Worm (Caenorhabditis elegans) whole organism, L4/young adult: Measurements from ENCODE around the gene srx-4.

Experiments used
- W03F9.2 ChIP-seq: fragments of 150-350 bp; optimal IDR thresholded peaks from 2 replicates; lab custom pipeline; 2014; ENCODE audit warnings: missing biosample characterization, missing genetic modification characterization
- dao-5 ChIP-seq: sonication (generic microtip); optimal IDR thresholded peaks from 2 replicates; lab custom pipeline; 2016; ENCODE audit warnings: missing genotype, missing genetic modification characterization, moderate library complexity, missing compliant biosample characterization
- him-1 ChIP-seq: sonication (generic microtip); optimal IDR thresholded peaks from 2 replicates; lab custom pipeline; 2016; ENCODE audit warnings: missing genotype, missing genetic modification reagents, missing genetic modification characterization, missing compliant biosample characterization

srx-4 gene

ce11 chrV:689538-689937, 3.0 kb downstream of the srx-4 start:
- TF ChIP-seq dao-5 (no peak), him-1 (no peak), W03F9.2 (no peak)

DNA sequence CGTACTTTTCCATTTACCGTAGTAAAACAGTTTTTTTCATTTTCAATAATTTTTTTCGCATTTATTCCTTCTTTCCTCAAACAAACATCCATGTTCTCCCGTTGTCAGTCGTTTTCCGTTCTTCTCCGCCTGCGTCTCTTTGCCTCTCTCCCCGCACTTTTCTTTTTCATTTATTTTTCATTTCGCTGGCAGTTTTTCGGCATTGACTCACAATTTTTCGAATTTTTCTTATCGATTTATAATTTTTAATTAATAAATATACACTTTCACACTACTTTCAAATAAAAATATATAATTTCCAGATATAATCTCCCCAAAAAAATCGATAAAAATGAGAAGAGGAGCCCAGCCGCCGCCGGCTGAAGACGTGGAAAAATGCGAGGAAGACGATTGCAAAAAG, 5.2 kb downstream of the srx-4 start, which contains the start of gene H25P19.1:
Gene H25P19.1, plus strand, starts transcription at position 301 of the 400 bp plus-strand sequence.
- TF ChIP-seq him-1 (no peak), dao-5 (no peak), W03F9.2 (no peak)

DNA sequence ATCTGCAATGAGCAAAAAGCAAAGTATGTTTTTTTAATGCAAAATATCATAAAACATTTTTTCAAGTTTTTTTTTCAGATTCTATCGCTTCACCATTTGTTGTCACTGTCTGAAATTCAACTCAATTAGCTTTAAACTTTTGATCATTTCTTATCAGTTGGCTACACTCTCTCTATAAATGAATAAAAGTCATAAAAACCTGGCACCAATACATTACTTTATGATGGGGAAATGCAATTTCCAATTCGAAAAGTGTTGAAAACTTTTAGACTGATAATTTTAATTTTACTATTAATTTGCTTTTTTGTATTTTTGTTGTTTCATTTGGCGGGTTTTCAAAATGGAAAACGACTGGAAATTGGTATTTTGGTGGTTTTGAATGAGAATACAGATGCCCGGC, 8.7 kb downstream of the srx-4 start, which contains the start of gene F31F4.1:
Gene F31F4.1, plus strand, starts transcription at position 203 of the 400 bp plus-strand sequence.
- TF ChIP-seq W03F9.2: no peak
- TF ChIP-seq him-1: no peak
- no peak for TF ChIP-seq dao-5

- TF ChIP-seq dao-5 (no peak), him-1 (no peak), W03F9.2 (no peak)
Measured at ce11 chrV:682031-682430, 10.5 kb downstream of the srx-4 start, which contains the start of gene srx-23. TSS of gene srx-23 (plus strand) at chrV:682331.

DNA sequence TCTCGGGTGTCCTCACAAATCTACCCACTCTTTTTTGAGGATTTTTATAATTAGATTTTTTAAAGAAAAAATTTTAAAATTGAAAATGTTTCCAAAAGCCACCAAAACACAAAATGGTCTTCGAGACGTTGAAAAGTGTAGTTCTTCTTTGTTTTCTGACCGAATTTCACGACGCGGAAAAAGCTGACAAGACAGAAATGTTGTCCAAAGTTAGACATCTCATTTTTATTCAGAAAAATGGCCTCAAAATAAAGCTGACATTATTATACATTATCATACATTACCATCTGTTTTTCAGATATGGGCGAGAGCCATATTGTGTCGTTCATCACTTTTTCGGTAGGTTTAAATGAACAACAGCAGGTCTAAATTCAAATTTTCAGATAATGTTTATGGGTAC, 12.9 kb downstream of the srx-4 start, which contains the start of gene srx-22:
Gene srx-22, plus strand, starts transcription at position 301 of the 400 bp plus-strand sequence.
- TF ChIP-seq him-1 (no peak), W03F9.2 (no peak), dao-5 (no peak)

ce11 chrV:676550-677084, 16.0 kb downstream of the srx-4 start, which contains the start of the genes fbxa-72 and srx-21:
TSS of gene fbxa-72 (minus strand) at chrV:676753.
TSS of gene srx-21 (plus strand) at chrV:677034.
- TF ChIP-seq W03F9.2 (peak; percentile 4), dao-5 (no peak)

DNA sequence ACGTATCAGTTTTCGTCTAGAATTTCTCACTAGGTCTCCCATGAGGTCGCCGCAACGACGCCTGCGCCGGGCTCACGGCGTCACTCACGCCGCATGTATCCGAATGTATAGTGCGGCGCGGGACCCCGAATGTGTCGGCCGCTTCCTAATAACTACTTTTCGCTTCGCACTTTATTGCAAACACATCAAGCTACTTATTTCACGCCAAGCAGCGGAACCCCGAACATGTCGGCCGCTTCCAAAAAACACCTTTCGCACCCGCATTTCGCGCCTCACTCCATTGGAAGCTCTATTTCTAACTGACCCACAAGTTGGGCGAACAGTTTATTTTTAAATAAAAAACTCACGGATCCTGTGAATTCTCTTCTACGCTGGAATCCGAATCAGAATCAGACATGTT, 16.5 kb downstream of the srx-4 start:
- TF ChIP-seq him-1 (no peak), W03F9.2 (no peak), dao-5 (no peak)

DNA sequence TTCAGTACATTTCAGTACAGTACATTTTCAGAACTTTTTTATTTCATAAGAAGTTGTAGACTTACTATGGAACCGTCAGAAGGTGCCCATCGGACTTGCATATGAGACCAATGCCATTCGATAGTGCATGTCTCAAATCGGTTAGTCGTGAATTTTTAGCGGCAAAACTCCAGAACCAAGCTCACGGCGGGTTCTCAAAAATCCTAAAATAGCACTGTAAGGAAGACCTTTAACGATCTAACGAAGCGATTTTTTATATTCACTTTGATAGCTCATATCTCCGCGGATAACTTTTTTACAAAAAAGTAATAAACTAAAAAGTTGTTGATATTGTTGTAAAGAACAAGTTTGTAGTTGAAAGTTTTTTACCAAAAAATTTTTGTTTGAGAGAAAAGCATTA, 18.4 kb downstream of the srx-4 start, which contains the start of gene sru-25:
Gene sru-25, minus strand, starts transcription at position 101 of the 400 bp plus-strand sequence.
- TF ChIP-seq W03F9.2 (no peak), him-1 (no peak)

ce11 chrV:671342-671741, 21.2 kb downstream of the srx-4 start, which contains the start of gene sru-24:
TSS of gene sru-24 (minus strand) at chrV:671442.
- TF ChIP-seq W03F9.2 (no peak), him-1 (no peak), dao-5 (no peak)

DNA sequence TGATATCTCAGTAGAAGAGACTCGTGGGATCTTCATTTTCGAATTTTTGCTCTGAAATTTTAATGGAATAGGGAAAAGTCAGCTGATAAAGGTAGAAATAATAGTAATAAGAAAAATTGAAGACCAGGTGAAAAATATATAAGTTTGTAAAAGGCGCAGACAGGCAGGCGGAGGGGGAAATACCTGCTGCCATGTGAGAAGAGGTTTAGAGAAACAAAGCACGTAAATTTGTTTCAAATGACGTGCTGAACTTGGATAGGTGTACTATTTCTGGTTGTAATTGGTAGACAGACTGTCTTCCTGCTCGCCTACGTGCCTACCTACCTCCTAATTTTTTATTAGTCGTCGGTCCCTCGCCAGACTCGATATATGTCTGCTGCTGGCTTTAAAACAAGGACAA, 25.1 kb downstream of the srx-4 start, which contains the start of gene nhr-180:
Gene nhr-180, minus strand, starts transcription at position 52 of the 400 bp plus-strand sequence.
- TF ChIP-seq dao-5: no peak
- TF ChIP-seq him-1: no peak
- TF ChIP-seq W03F9.2: no peak

- TF ChIP-seq dao-5 (no peak), him-1 (no peak), W03F9.2 (no peak)
Measured at ce11 chrV:664337-664847, 28.2 kb downstream of the srx-4 start, which contains the start of the genes F31F4.11 and srh-266. TSS of gene F31F4.11 (minus strand) at chrV:664437. TSS of gene srh-266 (plus strand) at chrV:664797.

- no peak for TF ChIP-seq him-1
- TF ChIP-seq dao-5: no peak
- TF ChIP-seq W03F9.2: no peak
Measured at ce11 chrV:660210-660609, 32.4 kb downstream of the srx-4 start, which contains the start of gene F31F4.17. TSS of gene F31F4.17 (minus strand) at chrV:660310.

- no peak for TF ChIP-seq dao-5
- no peak for TF ChIP-seq him-1
- no peak for TF ChIP-seq W03F9.2
Measured at ce11 chrV:657678-658077, 34.9 kb downstream of the srx-4 start, which contains the start of gene srh-246. TSS of gene srh-246 (minus strand) at chrV:657778.

DNA sequence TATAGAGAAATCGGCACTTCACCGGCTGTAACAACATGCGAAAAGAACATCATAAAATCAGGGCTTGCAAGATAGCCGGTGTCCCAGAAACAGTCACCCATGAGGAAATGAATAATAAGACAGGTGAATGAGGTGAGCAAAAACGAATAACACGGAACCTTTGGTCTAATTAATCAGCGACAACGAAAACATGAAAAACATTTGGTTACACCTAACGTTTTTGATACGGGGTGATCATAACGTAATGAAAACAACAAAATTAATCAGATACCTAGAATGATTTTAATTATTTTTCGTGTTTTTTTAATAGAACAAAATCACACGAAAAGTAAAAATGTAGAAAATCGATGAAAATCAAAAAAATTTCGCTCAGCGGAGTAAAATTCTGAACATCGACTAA, 36.7 kb downstream of the srx-4 start, which contains the start of gene srh-245:
Gene srh-245, minus strand, starts transcription at position 101 of the 400 bp plus-strand sequence.
- TF ChIP-seq dao-5: no peak
- TF ChIP-seq him-1: no peak
- TF ChIP-seq W03F9.2: no peak

ce11 chrV:654402-654801, 38.2 kb downstream of the srx-4 start, which contains the start of gene srj-6:
TSS of gene srj-6 (minus strand) at chrV:654502.
- TF ChIP-seq him-1 (no peak), dao-5 (no peak)

- TF ChIP-seq W03F9.2 (no peak), dao-5 (no peak), him-1 (no peak)
Measured at ce11 chrV:652940-653339, 39.6 kb downstream of the srx-4 start, which contains the start of gene srj-5. TSS of gene srj-5 (minus strand) at chrV:653040.
